Worm (Caenorhabditis elegans): ENCODE results near the gene fbxb-105.

ce11 chrII:2749595-2750048, 21.1 kb downstream of the fbxb-105 start, which contains the start of gene F29A7.4:
- TF ChIP-seq mab-5 (tag; optimal IDR thresholded peaks at IDR 0.05) = no peak
- no peak for TF ChIP-seq lsy-2 (tag; optimal IDR thresholded peaks at IDR 0.05)
- TF ChIP-seq cnd-1 (tag; optimal IDR thresholded peaks at IDR 0.05) = no peak
